Fruit fly (Drosophila melanogaster) whole organism, prepupa: Measurements from ENCODE around the gene alpha-Man-Ib.
A peak's percentile ranks its signal among the peaks of the same experiment; 100 is the strongest.

Experiments used
- CG10631 ChIP-seq: fragments of 200-800 bp; sonication (Bioruptor generic); optimal IDR thresholded peaks from 2 replicates; lab custom pipeline; 2016; ENCODE audit warnings: missing biosample characterization, missing genetic modification characterization
- CG11294 ChIP-seq: fragments of 200-800 bp; sonication (Bioruptor generic); IDR thresholded peaks from 2 replicates; pipeline ENCODE4 v1.3.6; 2022; ENCODE audit warnings: missing biosample characterization, missing genetic modification characterization
- CG11762 ChIP-seq: fragments of 200-800 bp; sonication (Bioruptor generic); optimal IDR thresholded peaks from 3 replicates; lab custom pipeline; 2016; ENCODE audit warnings: missing biosample characterization, missing genetic modification characterization; ENCODE audit not compliant: insufficient read depth
- CG11902 ChIP-seq: fragments of 200-800 bp; sonication (Bioruptor generic); optimal IDR thresholded peaks from 3 replicates; lab custom pipeline; 2016; ENCODE audit warnings: missing biosample characterization, missing genetic modification characterization
- CG15336 ChIP-seq: fragments of 200-800 bp; sonication (Bioruptor generic); IDR thresholded peaks from 2 replicates; pipeline ENCODE4 v1.3.6; 2022; ENCODE audit warnings: missing biosample characterization, missing genetic modification characterization
- CG1621 ChIP-seq: fragments of 200-800 bp; sonication (Bioruptor generic); optimal IDR thresholded peaks from 3 replicates; lab custom pipeline; 2018; ENCODE audit warnings: missing biosample characterization, mild to moderate bottlenecking, missing genetic modification characterization
- CG3032 ChIP-seq: fragments of 200-800 bp; optimal IDR thresholded peaks from 2 replicates; lab custom pipeline; 2019; ENCODE audit warnings: missing biosample characterization, mild to moderate bottlenecking, missing genetic modification characterization, moderate library complexity
- CG31627 ChIP-seq: fragments of 200-800 bp; sonication (Bioruptor generic); optimal IDR thresholded peaks from 3 replicates; lab custom pipeline; 2016; ENCODE audit warnings: missing biosample characterization, missing genetic modification characterization
- CG32006 ChIP-seq: fragments of 200-800 bp; sonication (Bioruptor generic); optimal IDR thresholded peaks from 3 replicates; lab custom pipeline; 2017; ENCODE audit warnings: missing biosample characterization, mild to moderate bottlenecking, missing genetic modification characterization
- CG34406 ChIP-seq: fragments of 200-800 bp; sonication (Bioruptor generic); optimal IDR thresholded peaks from 3 replicates; lab custom pipeline; 2016; ENCODE audit warnings: missing biosample characterization, missing genetic modification characterization
- CG3919 ChIP-seq: fragments of 200-800 bp; sonication (Bioruptor generic); optimal IDR thresholded peaks from 3 replicates; lab custom pipeline; 2016; ENCODE audit warnings: missing biosample characterization, missing genetic modification characterization
- CG6163 ChIP-seq: fragments of 200-800 bp; sonication (Bioruptor generic); IDR thresholded peaks from 3 replicates; pipeline ENCODE4 v1.3.6; 2022; ENCODE audit warnings: missing biosample characterization, missing genetic modification characterization
- CG6276 ChIP-seq: fragments of 200-800 bp; sonication (Bioruptor generic); optimal IDR thresholded peaks from 2 replicates; lab custom pipeline; 2017; ENCODE audit warnings: missing biosample characterization, mild to moderate bottlenecking, missing genetic modification characterization
- CG6792 ChIP-seq: fragments of 200-800 bp; sonication (Bioruptor generic); optimal IDR thresholded peaks from 3 replicates; lab custom pipeline; 2016; ENCODE audit warnings: missing biosample characterization, missing genetic modification characterization
- CG6854 ChIP-seq: fragments of 200-800 bp; sonication (Bioruptor generic); optimal IDR thresholded peaks from 2 replicates; lab custom pipeline; 2017; ENCODE audit warnings: missing biosample characterization, mild to moderate bottlenecking, missing genetic modification characterization
- CG7368 ChIP-seq: fragments of 200-800 bp; sonication (Bioruptor generic); optimal IDR thresholded peaks from 3 replicates; lab custom pipeline; 2016; ENCODE audit warnings: missing biosample characterization, missing genetic modification characterization
- CG8119 ChIP-seq: fragments of 200-800 bp; sonication (Bioruptor generic); IDR thresholded peaks from 3 replicates; pipeline ENCODE4 v1.3.6; 2022; ENCODE audit warnings: missing biosample characterization, missing genetic modification characterization
- CG8319 ChIP-seq: fragments of 200-800 bp; sonication (Bioruptor generic); optimal IDR thresholded peaks from 3 replicates; lab custom pipeline; 2016; ENCODE audit warnings: missing biosample characterization, missing genetic modification characterization
- CG8632 ChIP-seq: fragments of 200-800 bp; sonication (Bioruptor generic); optimal IDR thresholded peaks from 3 replicates; lab custom pipeline; 2016; ENCODE audit warnings: missing biosample characterization, missing genetic modification characterization
- CG9139 ChIP-seq: fragments of 200-800 bp; sonication (Bioruptor generic); optimal IDR thresholded peaks from 3 replicates; lab custom pipeline; 2017; ENCODE audit warnings: missing biosample characterization, mild to moderate bottlenecking, missing genetic modification characterization
- Eip75B ChIP-seq: fragments of 200-800 bp; sonication (Bioruptor generic); optimal IDR thresholded peaks from 3 replicates; lab custom pipeline; 2016; ENCODE audit warnings: missing biosample characterization, missing genetic modification characterization
- Eip78C ChIP-seq: fragments of 200-800 bp; sonication (Bioruptor generic); peaks from one replicate; lab custom pipeline; 2016; ENCODE audit warnings: missing biosample characterization, missing genetic modification characterization
- Eip93F ChIP-seq: fragments of 200-800 bp; sonication (Bioruptor generic); optimal IDR thresholded peaks from 2 replicates; lab custom pipeline; 2016; ENCODE audit warnings: missing biosample characterization, mild to moderate bottlenecking, missing genetic modification characterization
- Gug ChIP-seq: fragments of 200-800 bp; sonication (Bioruptor generic); IDR thresholded peaks from 2 replicates; pipeline ENCODE4 v1.3.6; 2022; ENCODE audit warnings: missing biosample characterization, missing genetic modification characterization
- Hr38 ChIP-seq: sonication (Bioruptor generic); optimal IDR thresholded peaks from 2 replicates; lab custom pipeline; 2016; ENCODE audit warnings: missing biosample characterization, missing genetic modification characterization
- Hr4 ChIP-seq: fragments of 200-800 bp; sonication (Bioruptor generic); optimal IDR thresholded peaks from 3 replicates; lab custom pipeline; 2016; ENCODE audit warnings: missing biosample characterization, missing genetic modification characterization
- Lpt ChIP-seq: fragments of 200-800 bp; sonication (Bioruptor generic); optimal IDR thresholded peaks from 3 replicates; lab custom pipeline; 2016; ENCODE audit warnings: missing biosample characterization, missing genetic modification characterization
- OdsH ChIP-seq: fragments of 200-800 bp; sonication (Bioruptor generic); optimal IDR thresholded peaks from 3 replicates; lab custom pipeline; 2016; ENCODE audit warnings: missing biosample characterization, missing genetic modification characterization
- Smox ChIP-seq: fragments of 200-800 bp; sonication (Bioruptor generic); optimal IDR thresholded peaks from 3 replicates; lab custom pipeline; 2016; ENCODE audit warnings: missing biosample characterization, missing genetic modification characterization
- Sox102F ChIP-seq: fragments of 200-800 bp; sonication (Bioruptor generic); optimal IDR thresholded peaks from 2 replicates; lab custom pipeline; 2016; ENCODE audit warnings: missing biosample characterization, mild to moderate bottlenecking, missing genetic modification characterization
- Sox14 ChIP-seq: fragments of 200-800 bp; sonication (Bioruptor generic); optimal IDR thresholded peaks from 3 replicates; lab custom pipeline; 2016; ENCODE audit warnings: missing biosample characterization, missing genetic modification characterization
- Sox15 ChIP-seq: fragments of 200-800 bp; sonication (Bioruptor generic); optimal IDR thresholded peaks from 3 replicates; lab custom pipeline; 2016; ENCODE audit warnings: missing biosample characterization, missing genetic modification characterization
- achi ChIP-seq: fragments of 200-800 bp; sonication (Bioruptor generic); optimal IDR thresholded peaks from 3 replicates; lab custom pipeline; 2016; ENCODE audit warnings: missing biosample characterization, missing genetic modification characterization
- acj6 ChIP-seq: fragments of 200-800 bp; sonication (Bioruptor generic); optimal IDR thresholded peaks from 3 replicates; lab custom pipeline; 2016; ENCODE audit warnings: missing biosample characterization, missing genetic modification characterization
- cyc ChIP-seq: fragments of 200-800 bp; sonication (Bioruptor generic); optimal IDR thresholded peaks from 3 replicates; lab custom pipeline; 2016; ENCODE audit warnings: missing biosample characterization, missing genetic modification characterization
- dac ChIP-seq: fragments of 200-800 bp; sonication (Bioruptor generic); optimal IDR thresholded peaks from 2 replicates; lab custom pipeline; 2017; ENCODE audit warnings: missing biosample characterization, mild to moderate bottlenecking, missing genetic modification characterization
- dsx ChIP-seq: fragments of 200-800 bp; optimal IDR thresholded peaks from 3 replicates; lab custom pipeline; 2019; ENCODE audit warnings: missing biosample characterization, mild to moderate bottlenecking, missing genetic modification characterization, moderate library complexity; ENCODE audit not compliant: poor library complexity, severe bottlenecking
- eg ChIP-seq: fragments of 200-800 bp; sonication (Bioruptor generic); IDR thresholded peaks from 3 replicates; pipeline ENCODE4 v1.3.6; 2022; ENCODE audit warnings: missing biosample characterization, missing genetic modification characterization
- fd59A ChIP-seq: fragments of 200-800 bp; sonication (Bioruptor generic); optimal IDR thresholded peaks from 2 replicates; lab custom pipeline; 2017; ENCODE audit warnings: missing biosample characterization, mild to moderate bottlenecking, missing genetic modification characterization, missing genetic modification reagents
- fd85E ChIP-seq: fragments of 200-800 bp; sonication (Bioruptor generic); optimal IDR thresholded peaks from 3 replicates; lab custom pipeline; 2016; ENCODE audit warnings: missing biosample characterization, missing genetic modification characterization
- pdm3 ChIP-seq: fragments of 200-800 bp; sonication (Bioruptor generic); optimal IDR thresholded peaks from 3 replicates; lab custom pipeline; 2016; ENCODE audit warnings: missing biosample characterization, missing genetic modification characterization
- salr ChIP-seq, 2 experiments: fragments of 200-800 bp; sonication (Bioruptor generic); optimal IDR thresholded peaks; 3 replicates each; lab custom pipeline; 2016 to 2018; ENCODE audit warnings: missing biosample characterization in 2 of 2, missing genetic modification characterization in 2 of 2, mild to moderate bottlenecking in 1 of 2
- ss ChIP-seq, 2 experiments: fragments of 200-800 bp; sonication (Bioruptor generic); optimal IDR thresholded peaks; 2 replicates in 1 of 2; 3 replicates in 1 of 2; lab custom pipeline; 2017 to 2018; ENCODE audit warnings: mild to moderate bottlenecking in 2 of 2, missing biosample characterization in 2 of 2, missing genetic modification characterization in 2 of 2, moderate library complexity in 1 of 2
- svp ChIP-seq: fragments of 200-800 bp; sonication (Bioruptor generic); peaks from one replicate; lab custom pipeline; 2016; ENCODE audit warnings: missing biosample characterization, missing genetic modification characterization
- topi ChIP-seq: fragments of 200-800 bp; sonication (Bioruptor generic); optimal IDR thresholded peaks from 3 replicates; lab custom pipeline; 2016; ENCODE audit warnings: missing biosample characterization, missing genetic modification characterization

alpha-Man-Ib gene

DNA sequence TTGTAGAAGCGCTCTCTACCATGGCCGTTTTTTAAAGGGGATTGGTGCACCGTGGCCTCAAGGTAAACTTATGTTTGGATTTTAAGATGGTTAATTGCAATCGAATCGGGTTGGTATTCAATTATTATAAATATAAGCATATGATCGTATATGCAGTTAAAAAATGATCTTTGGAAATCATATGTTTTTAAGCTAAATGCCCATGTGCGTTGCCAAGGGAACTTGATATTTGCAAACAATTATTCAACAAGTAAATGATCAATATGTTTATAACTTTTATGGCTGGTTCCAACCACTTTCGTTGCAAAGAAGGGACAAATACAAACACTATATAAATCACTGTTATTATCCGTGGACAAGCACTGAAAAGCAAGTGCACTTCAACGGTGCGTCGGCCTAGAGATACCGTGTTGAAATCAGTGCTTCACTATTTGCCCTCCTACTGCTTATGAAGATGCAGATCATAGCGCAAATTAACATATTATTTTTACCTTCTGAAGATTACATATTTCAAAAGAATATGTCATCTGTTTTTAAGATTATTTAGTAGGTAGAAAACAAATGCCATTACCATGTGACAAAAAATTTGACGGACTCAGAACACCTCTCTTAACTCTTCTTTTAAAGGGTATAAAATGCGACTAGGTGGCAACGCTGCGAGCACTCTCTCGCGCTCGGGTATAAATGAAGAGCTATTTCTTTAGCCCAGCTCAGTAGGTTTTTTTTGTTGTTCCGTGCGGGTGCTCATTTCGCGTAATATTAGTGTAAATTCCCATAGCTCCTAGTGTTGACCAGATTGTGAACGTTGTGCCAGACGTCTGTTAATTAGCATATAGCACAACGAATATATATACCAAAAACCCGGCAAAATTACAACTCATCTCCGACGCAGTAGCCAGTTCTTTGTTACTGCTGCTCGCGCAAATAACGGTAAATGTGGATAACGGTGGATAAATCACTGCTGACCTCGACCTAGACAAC lies 45.1 kb upstream of the alpha-Man-Ib start, which contains the start of gene rdog (continued):
- TF ChIP-seq Hr38 (GFP tag; lab: Kevin White, UChicago), result no peak
- TF ChIP-seq Lpt (GFP tag; lab: Kevin White, UChicago), result peak; percentile 41
- peak; percentile 88 for TF ChIP-seq CG6792 (GFP tag; lab: Kevin White, UChicago)
- peak; percentile 98 for TF ChIP-seq Eip78C
- TF ChIP-seq CG8119, result peak; percentile 75
- TF ChIP-seq CG1621 (tag; lab: Kevin White, UChicago), result peak; percentile 82
- TF ChIP-seq CG8632 (GFP tag; lab: Kevin White, UChicago), result peak; percentile 81
- peak; percentile 85 for TF ChIP-seq CG10631 (GFP tag; lab: Kevin White, UChicago)
- peak; percentile 50 for TF ChIP-seq CG7368
- no peak for TF ChIP-seq Eip93F (GFP tag; lab: Kevin White, UChicago)
- TF ChIP-seq pdm3 (GFP tag; lab: Kevin White, UChicago), result peak; percentile 85
- peak; percentile 77 for TF ChIP-seq topi (GFP tag; lab: Kevin White, UChicago)
- peak; percentile 46 for TF ChIP-seq Gug
- TF ChIP-seq eg (GFP tag; lab: Robert Waterston, UW), result peak; percentile 55
- peak; percentile 73 for TF ChIP-seq CG11902 (GFP tag; lab: Kevin White, UChicago)
- peak; percentile 86 for TF ChIP-seq CG8319 (GFP tag; lab: Kevin White, UChicago)
- TF ChIP-seq Sox102F (GFP tag; lab: Kevin White, UChicago), result peak; percentile 90
- no peak for TF ChIP-seq CG11294 (GFP tag; lab: Robert Waterston, UW)
- TF ChIP-seq achi (GFP tag; lab: Kevin White, UChicago), result peak; percentile 82
- peak; percentile 74 for TF ChIP-seq Sox15 (GFP tag; lab: Kevin White, UChicago)
- peak; percentile 59 for TF ChIP-seq CG3032
- TF ChIP-seq CG9139, result no peak
- TF ChIP-seq CG32006 (GFP tag; lab: Kevin White, UChicago), result peak; percentile 88
- peak; percentile 37 to 89 for TF ChIP-seq salr (GFP tag; optimal IDR thresholded peaks at IDR 0.05; lab: Kevin White, UChicago)

DNA sequence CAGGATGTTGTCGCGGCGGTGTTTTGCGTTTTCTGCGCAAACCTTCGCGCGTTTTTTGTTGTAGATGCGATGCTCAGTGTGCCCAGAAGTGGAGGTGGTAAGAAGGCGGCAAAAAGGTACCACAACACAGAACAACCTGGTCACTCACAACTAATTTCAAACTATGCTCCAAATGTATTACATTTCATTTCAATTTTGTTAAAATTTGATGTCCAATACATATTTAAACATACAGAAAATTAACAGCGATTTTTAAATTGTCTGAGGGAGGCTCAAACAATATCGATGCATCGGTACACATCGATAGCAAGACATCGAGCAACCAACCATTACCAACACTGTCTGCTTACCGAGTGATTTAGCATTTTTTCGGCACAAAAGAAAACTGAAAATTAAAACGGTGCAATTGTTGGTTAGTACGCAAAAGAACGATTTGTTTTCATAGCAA lies 40.6 kb upstream of the alpha-Man-Ib start, which contains the start of the genes Slbp and Rpn2:
Gene Slbp, minus strand, starts transcription at position 70 of the 448 bp plus-strand sequence.
Gene Rpn2, plus strand, starts transcription at position 328 of the 448 bp plus-strand sequence.
- peak; percentile 32 for TF ChIP-seq CG3919
- no peak for TF ChIP-seq CG9139
- TF ChIP-seq pdm3 (GFP tag; lab: Kevin White, UChicago), result no peak
- no peak for TF ChIP-seq Sox102F (GFP tag; lab: Kevin White, UChicago)
- no peak for TF ChIP-seq CG11294 (GFP tag; lab: Robert Waterston, UW)
- TF ChIP-seq Gug, result no peak
- TF ChIP-seq CG34406 (GFP tag; lab: Kevin White, UChicago), result no peak
- no peak for TF ChIP-seq eg (GFP tag; lab: Robert Waterston, UW)
- TF ChIP-seq CG7368, result no peak
- TF ChIP-seq acj6 (GFP tag; lab: Kevin White, UChicago), result no peak
- TF ChIP-seq svp (GFP tag; lab: Kevin White, UChicago), result no peak
- no peak for TF ChIP-seq Smox (GFP tag; lab: Kevin White, UChicago)
- TF ChIP-seq Eip78C, result peak; percentile 44
- no peak for TF ChIP-seq CG8319 (GFP tag; lab: Kevin White, UChicago)
- no peak for TF ChIP-seq Sox15 (GFP tag; lab: Kevin White, UChicago)
- TF ChIP-seq CG8632 (GFP tag; lab: Kevin White, UChicago), result no peak
- peak; percentile 81 for TF ChIP-seq Sox14 (GFP tag; lab: Kevin White, UChicago)
- TF ChIP-seq OdsH (GFP tag; lab: Kevin White, UChicago), result no peak
- TF ChIP-seq dac (GFP tag; lab: Kevin White, UChicago), result no peak
- no peak for TF ChIP-seq CG15336 (GFP tag; lab: Robert Waterston, UW)
- peak; percentile 19 for TF ChIP-seq achi (GFP tag; lab: Kevin White, UChicago)
- peak; percentile 37 for TF ChIP-seq cyc
- TF ChIP-seq Hr4 (GFP tag; lab: Kevin White, UChicago), result no peak
- TF ChIP-seq topi (GFP tag; lab: Kevin White, UChicago), result peak; percentile 21
- no peak for TF ChIP-seq CG8119
- no peak for TF ChIP-seq Eip93F (GFP tag; lab: Kevin White, UChicago)
- peak; percentile 32 for TF ChIP-seq Eip75B (GFP tag; lab: Kevin White, UChicago)
- TF ChIP-seq fd59A (GFP tag; lab: Kevin White, UChicago), result no peak
- no peak for TF ChIP-seq CG11762 (GFP tag; lab: Kevin White, UChicago)
- no peak for TF ChIP-seq CG6276 (GFP tag; lab: Kevin White, UChicago)
- TF ChIP-seq salr (GFP tag; optimal IDR thresholded peaks at IDR 0.05; lab: Kevin White, UChicago), result no peak
- peak in 1 of 2 experiments; percentile 13 for TF ChIP-seq ss (GFP tag; optimal IDR thresholded peaks at IDR 0.05; lab: Kevin White, UChicago)
- TF ChIP-seq CG1621 (tag; lab: Kevin White, UChicago), result peak; percentile 1
- TF ChIP-seq CG6163, result no peak
- TF ChIP-seq dsx (GFP tag; lab: Kevin White, UChicago), result no peak
- TF ChIP-seq CG31627, result peak; percentile 13
- TF ChIP-seq fd85E, result no peak
- TF ChIP-seq CG11902 (GFP tag; lab: Kevin White, UChicago), result peak; percentile 17
- no peak for TF ChIP-seq CG6854 (GFP tag; lab: Kevin White, UChicago)
